Worm (Caenorhabditis elegans) whole organism, late embryonic: Measurements from ENCODE around the gene act-1.

Experiments
- C08G9.2 ChIP-seq: sonication (generic microtip); optimal IDR thresholded peaks from 2 replicates; lab custom pipeline; 2016; ENCODE audit warnings: mild to moderate bottlenecking, missing genetic modification characterization, moderate library complexity, missing compliant biosample characterization
- F13H6.1 ChIP-seq: sonication (generic microtip); optimal IDR thresholded peaks from 2 replicates; lab custom pipeline; 2016; ENCODE audit warnings: missing genetic modification characterization, missing compliant biosample characterization
- K09A11.1 ChIP-seq: sonication (generic microtip); optimal IDR thresholded peaks from 2 replicates; lab custom pipeline; 2017; ENCODE audit warnings: antibody characterized with exemption, mild to moderate bottlenecking, missing genetic modification characterization, missing compliant biosample characterization; ENCODE audit not compliant: insufficient read depth
- T23F11.4 ChIP-seq: fragments of 200-800 bp; sonication (Bioruptor generic); optimal IDR thresholded peaks from 2 replicates; lab custom pipeline; 2018; ENCODE audit warnings: mild to moderate bottlenecking, missing genetic modification characterization, missing compliant biosample characterization
- ahr-1 ChIP-seq: sonication (generic microtip); optimal IDR thresholded peaks from 2 replicates; lab custom pipeline; 2016; ENCODE audit warnings: missing genetic modification characterization, missing compliant biosample characterization
- ama-1 ChIP-seq: fragments of 150-350 bp; optimal IDR thresholded peaks from 2 replicates; lab custom pipeline; 2014
- ceh-14 ChIP-seq: sonication (generic microtip); optimal IDR thresholded peaks from 2 replicates; lab custom pipeline; 2016; ENCODE audit warnings: missing genotype, missing genetic modification characterization, missing compliant biosample characterization
- ceh-19 ChIP-seq: fragments of 200-800 bp; sonication (Bioruptor generic); optimal IDR thresholded peaks from 2 replicates; lab custom pipeline; 2018; ENCODE audit warnings: mild to moderate bottlenecking, missing genetic modification characterization, missing compliant biosample characterization
- ceh-2 ChIP-seq: sonication (generic microtip); optimal IDR thresholded peaks from 2 replicates; lab custom pipeline; 2016; ENCODE audit warnings: missing genotype, missing genetic modification characterization, missing compliant biosample characterization
- ceh-24 ChIP-seq: sonication (generic microtip); optimal IDR thresholded peaks from 2 replicates; lab custom pipeline; 2016; ENCODE audit warnings: mild to moderate bottlenecking, missing genetic modification characterization, missing compliant biosample characterization
- ceh-30 ChIP-seq: fragments of 150-350 bp; optimal IDR thresholded peaks from 2 replicates; lab custom pipeline; 2014; ENCODE audit warnings: missing biosample characterization, missing genetic modification characterization
- ceh-31 ChIP-seq: sonication (generic microtip); optimal IDR thresholded peaks from 2 replicates; lab custom pipeline; 2016; ENCODE audit warnings: missing genetic modification characterization, missing compliant biosample characterization
- ceh-34 ChIP-seq: sonication (generic microtip); optimal IDR thresholded peaks from 2 replicates; lab custom pipeline; 2016; ENCODE audit warnings: mild to moderate bottlenecking, missing genetic modification characterization, missing compliant biosample characterization
- ceh-48 ChIP-seq: sonication (generic microtip); optimal IDR thresholded peaks from 2 replicates; lab custom pipeline; 2016; ENCODE audit warnings: missing genetic modification characterization, inconsistent platforms, missing compliant biosample characterization
- ceh-6 ChIP-seq: fragments of 200-800 bp; sonication (Bioruptor generic); optimal IDR thresholded peaks from 2 replicates; lab custom pipeline; 2018; ENCODE audit warnings: mild to moderate bottlenecking, missing genetic modification characterization, missing compliant biosample characterization
- che-1 ChIP-seq: sonication (generic microtip); optimal IDR thresholded peaks from 2 replicates; lab custom pipeline; 2016; ENCODE audit warnings: mild to moderate bottlenecking, missing genetic modification characterization, missing compliant biosample characterization
- dmd-4 ChIP-seq: sonication (generic microtip); optimal IDR thresholded peaks from 2 replicates; lab custom pipeline; 2016; ENCODE audit warnings: borderline replicate concordance, missing genetic modification characterization, missing compliant biosample characterization
- dve-1 ChIP-seq: sonication (generic microtip); optimal IDR thresholded peaks from 2 replicates; lab custom pipeline; 2017; ENCODE audit warnings: antibody characterized with exemption, mild to moderate bottlenecking, missing genetic modification characterization, missing compliant biosample characterization
- elt-2 ChIP-seq: sonication (generic microtip); optimal IDR thresholded peaks from 2 replicates; lab custom pipeline; 2016; ENCODE audit warnings: missing genetic modification reagents, missing genetic modification characterization, missing compliant biosample characterization
- elt-4 ChIP-seq: sonication (generic microtip); optimal IDR thresholded peaks from 2 replicates; lab custom pipeline; 2016; ENCODE audit warnings: missing genetic modification characterization, missing compliant biosample characterization
- eyg-1 ChIP-seq: sonication (generic microtip); optimal IDR thresholded peaks from 2 replicates; lab custom pipeline; 2016; ENCODE audit warnings: missing genotype, missing genetic modification characterization, missing compliant biosample characterization
- fax-1 ChIP-seq: sonication (generic microtip); optimal IDR thresholded peaks from 2 replicates; lab custom pipeline; 2016; ENCODE audit warnings: missing genotype, missing genetic modification characterization, missing compliant biosample characterization
- fkh-10 ChIP-seq: fragments of 150-350 bp; optimal IDR thresholded peaks from 2 replicates; lab custom pipeline; 2014; ENCODE audit warnings: missing biosample characterization, missing genetic modification reagents, missing genetic modification characterization
- gmeb-2 ChIP-seq: sonication (generic microtip); optimal IDR thresholded peaks from 2 replicates; lab custom pipeline; 2016; ENCODE audit warnings: missing genetic modification characterization, inconsistent platforms, missing compliant biosample characterization
- hlh-13 ChIP-seq: fragments of 200-800 bp; sonication (Bioruptor generic); optimal IDR thresholded peaks from 2 replicates; lab custom pipeline; 2018; ENCODE audit warnings: mild to moderate bottlenecking, missing genetic modification characterization, missing compliant biosample characterization
- hlh-30 ChIP-seq: sonication (generic microtip); optimal IDR thresholded peaks from 2 replicates; lab custom pipeline; 2017; ENCODE audit warnings: antibody characterized with exemption, missing genetic modification characterization, missing compliant biosample characterization; ENCODE audit not compliant: insufficient read depth
- hlh-6 ChIP-seq: sonication (generic microtip); optimal IDR thresholded peaks from 2 replicates; lab custom pipeline; 2016; ENCODE audit warnings: missing genotype, missing genetic modification characterization, missing compliant biosample characterization
- hlh-8 ChIP-seq: sonication (generic microtip); optimal IDR thresholded peaks from 2 replicates; lab custom pipeline; 2016; ENCODE audit warnings: missing genotype, missing genetic modification characterization, missing compliant biosample characterization
- lim-6 ChIP-seq: sonication (generic microtip); optimal IDR thresholded peaks from 2 replicates; lab custom pipeline; 2016; ENCODE audit warnings: missing genetic modification characterization, missing compliant biosample characterization
- lin-11 ChIP-seq: fragments of 200-800 bp; sonication (Bioruptor generic); optimal IDR thresholded peaks from 2 replicates; lab custom pipeline; 2018; ENCODE audit warnings: mild to moderate bottlenecking, missing genetic modification characterization, missing compliant biosample characterization
- madf-2 ChIP-seq: sonication (generic microtip); optimal IDR thresholded peaks from 2 replicates; lab custom pipeline; 2017; ENCODE audit warnings: missing genetic modification characterization, missing compliant biosample characterization
- nfya-1 ChIP-seq: sonication (generic microtip); optimal IDR thresholded peaks from 2 replicates; lab custom pipeline; 2017; ENCODE audit warnings: missing genetic modification characterization, mild to moderate bottlenecking, missing compliant biosample characterization, antibody characterized with exemption, moderate library complexity
- pag-3 ChIP-seq: sonication (generic microtip); optimal IDR thresholded peaks from 2 replicates; lab custom pipeline; 2016; ENCODE audit warnings: missing compliant biosample characterization, missing genetic modification characterization, borderline replicate concordance
- pat-9 ChIP-seq: fragments of 200-800 bp; sonication (Bioruptor generic); optimal IDR thresholded peaks from 2 replicates; lab custom pipeline; 2018; ENCODE audit warnings: mild to moderate bottlenecking, missing genetic modification characterization, moderate library complexity, missing compliant biosample characterization
- pha-2 ChIP-seq: sonication (generic microtip); optimal IDR thresholded peaks from 2 replicates; lab custom pipeline; 2017; ENCODE audit warnings: mild to moderate bottlenecking, missing genetic modification characterization, missing compliant biosample characterization
- pha-4 ChIP-seq: fragments of 150-350 bp; optimal IDR thresholded peaks from 2 replicates; lab custom pipeline; 2018; ENCODE audit warnings: missing biosample characterization, missing genetic modification reagents, missing genetic modification characterization
- pqm-1 ChIP-seq: sonication (generic microtip); optimal IDR thresholded peaks from 2 replicates; lab custom pipeline; 2016; ENCODE audit warnings: missing genetic modification characterization, missing compliant biosample characterization
- pros-1 ChIP-seq: fragments of 150-350 bp; optimal IDR thresholded peaks from 2 replicates; lab custom pipeline; 2014; ENCODE audit warnings: missing biosample characterization, missing genetic modification reagents, missing genetic modification characterization
- ref-2 ChIP-seq: sonication (generic microtip); optimal IDR thresholded peaks from 2 replicates; lab custom pipeline; 2016; ENCODE audit warnings: missing genetic modification characterization, missing compliant biosample characterization
- sox-2 ChIP-seq: fragments of 200-800 bp; sonication (Bioruptor generic); IDR thresholded peaks from 2 replicates; pipeline ENCODE4 v1.3.6; 2022; ENCODE audit warnings: missing genetic modification reagents, missing genetic modification characterization, missing compliant biosample characterization
- syd-9 ChIP-seq: sonication (generic microtip); optimal IDR thresholded peaks from 2 replicates; lab custom pipeline; 2016; ENCODE audit warnings: mild to moderate bottlenecking, missing genetic modification characterization, moderate library complexity, missing compliant biosample characterization
- tbx-2 ChIP-seq: sonication (generic microtip); optimal IDR thresholded peaks from 2 replicates; lab custom pipeline; 2016; ENCODE audit warnings: missing genetic modification characterization, missing compliant biosample characterization
- tbx-7 ChIP-seq: sonication (generic microtip); optimal IDR thresholded peaks from 2 replicates; lab custom pipeline; 2016; ENCODE audit warnings: missing genotype, missing genetic modification characterization, missing compliant biosample characterization
- ttx-3 ChIP-seq: sonication (generic microtip); optimal IDR thresholded peaks from 2 replicates; lab custom pipeline; 2016; ENCODE audit warnings: missing genetic modification reagents, missing genetic modification characterization, missing compliant biosample characterization
- unc-3 ChIP-seq, 2 experiments: fragments of 200-800 bp in 1 of 2; sonication (Bioruptor generic) in 1 of 2; sonication (generic microtip) in 1 of 2; conservative IDR thresholded peaks in 1 of 2; optimal IDR thresholded peaks in 1 of 2; 2 replicates each; pipeline versions ENCODE4 v1.3.6 to Lab custom; 2016 to 2022; ENCODE audit warnings: missing compliant biosample characterization in 2 of 2, missing genetic modification characterization in 2 of 2, missing genetic modification reagents in 1 of 2
- unc-42 ChIP-seq: sonication (generic microtip); optimal IDR thresholded peaks from 2 replicates; lab custom pipeline; 2016; ENCODE audit warnings: missing genotype, missing genetic modification characterization, missing compliant biosample characterization
- unc-55 ChIP-seq: sonication (generic microtip); optimal IDR thresholded peaks from 2 replicates; lab custom pipeline; 2017; ENCODE audit warnings: missing biosample characterization, missing genetic modification reagents, missing genetic modification characterization
- ztf-16 ChIP-seq: sonication (generic microtip); optimal IDR thresholded peaks from 2 replicates; lab custom pipeline; 2017; ENCODE audit warnings: missing genetic modification characterization, missing compliant biosample characterization

The act-1 gene

ce11 chrV:11039379-11039954, 41.4 kb upstream of the act-1 start, which contains the start of gene pak-2 (continued):
- TF ChIP-seq tbx-7 (tag; lab: Kevin White, UChicago), result peak; percentile 90
- TF ChIP-seq ceh-2 (tag; lab: Kevin White, UChicago), result peak; percentile 93
- TF ChIP-seq ahr-1 (tag; lab: Kevin White, UChicago), result peak; percentile 77
- no peak for TF ChIP-seq pha-4 (tag; lab: Kevin White, UChicago)
- TF ChIP-seq pha-2, result peak; percentile 44
- peak; percentile 84 for TF ChIP-seq ceh-34 (tag; lab: Kevin White, UChicago)
- TF ChIP-seq ama-1 (lab: Kevin White, UChicago), result no peak
- peak; percentile 45 for TF ChIP-seq syd-9 (tag; lab: Kevin White, UChicago)
- TF ChIP-seq pqm-1 (tag; lab: Kevin White, UChicago), result peak; percentile 64
- TF ChIP-seq ceh-14 (tag; lab: Kevin White, UChicago), result peak; percentile 95
- TF ChIP-seq che-1, result peak; percentile 44
- TF ChIP-seq dmd-4 (tag; lab: Kevin White, UChicago), result peak; percentile 34
- peak; percentile 73 for TF ChIP-seq hlh-6 (tag; lab: Kevin White, UChicago)
- TF ChIP-seq fax-1, result peak; percentile 92
- TF ChIP-seq gmeb-2 (tag; lab: Kevin White, UChicago), result peak; percentile 39
- no peak for TF ChIP-seq unc-55 (GFP tag; lab: Kevin White, UChicago)
- peak; percentile 19 for TF ChIP-seq dve-1 (tag; lab: Kevin White, UChicago)
- TF ChIP-seq hlh-13 (GFP tag; lab: Kevin White, UChicago), result no peak
- no peak for TF ChIP-seq ceh-24
- TF ChIP-seq elt-2 (tag; lab: Kevin White, UChicago), result peak; percentile 90
- peak; percentile 91 for TF ChIP-seq F13H6.1 (tag; lab: Kevin White, UChicago)
- peak; percentile 98 for TF ChIP-seq tbx-2 (tag; lab: Kevin White, UChicago)
- TF ChIP-seq hlh-30 (tag; lab: Kevin White, UChicago), result no peak
- peak; percentile 92 for TF ChIP-seq lim-6
- TF ChIP-seq ztf-16, result peak; percentile 70
- TF ChIP-seq T23F11.4 (GFP tag; lab: Kevin White, UChicago), result peak; percentile 55
- no peak for TF ChIP-seq pat-9
- peak; percentile 83 for TF ChIP-seq hlh-8 (tag; lab: Kevin White, UChicago)
- peak; percentile 92 for TF ChIP-seq unc-42 (tag; lab: Kevin White, UChicago)
- TF ChIP-seq sox-2 (GFP tag; lab: Robert Waterston, UW), result no peak
- peak; percentile 43 for TF ChIP-seq ceh-6 (GFP tag; lab: Kevin White, UChicago)
- no peak for TF ChIP-seq lin-11 (tag; lab: Kevin White, UChicago)
- no peak for TF ChIP-seq pag-3 (tag; lab: Kevin White, UChicago)
- TF ChIP-seq K09A11.1 (tag; lab: Kevin White, UChicago), result no peak
- peak; percentile 59 for TF ChIP-seq ceh-19 (GFP tag; lab: Kevin White, UChicago)
- TF ChIP-seq pros-1, result no peak
- TF ChIP-seq nfya-1 (tag; lab: Kevin White, UChicago), result peak; percentile 54
- TF ChIP-seq ttx-3 (tag; lab: Kevin White, UChicago), result peak; percentile 47
- no peak for TF ChIP-seq elt-4 (tag; lab: Kevin White, UChicago)
- TF ChIP-seq ceh-30, result no peak
- peak; percentile 96 for TF ChIP-seq C08G9.2 (tag; lab: Kevin White, UChicago)
- peak; percentile 97 for TF ChIP-seq ref-2

DNA sequence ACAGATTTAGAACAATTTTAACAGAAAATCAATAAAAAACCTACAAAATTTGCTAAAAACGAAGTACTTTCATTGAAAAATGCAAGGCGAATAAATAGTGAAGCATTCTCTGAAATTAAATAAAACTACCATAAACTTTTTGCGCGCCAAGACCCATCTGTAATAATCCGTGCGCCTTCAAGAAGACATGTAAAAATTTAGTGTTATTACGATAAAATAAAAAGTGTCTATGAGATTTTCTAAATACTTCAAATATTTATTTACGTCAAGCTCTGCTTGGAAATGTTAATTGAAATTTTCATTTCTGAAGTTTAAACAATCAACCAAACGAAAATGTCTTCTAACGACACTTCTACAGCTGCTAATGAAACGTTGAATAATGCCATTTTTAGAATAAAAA, 40.8 kb upstream of the act-1 start, which contains the start of gene C45B11.9:
Gene C45B11.9 (plus strand): TSS at position 301 of the 400 bp plus-strand sequence.
- TF ChIP-seq ceh-6 (GFP tag; lab: Kevin White, UChicago), result no peak
- TF ChIP-seq ref-2, result no peak
- TF ChIP-seq unc-42 (tag; lab: Kevin White, UChicago), result no peak
- TF ChIP-seq fkh-10 (GFP tag; lab: Kevin White, UChicago), result no peak
- TF ChIP-seq madf-2 (tag; lab: Kevin White, UChicago), result no peak
- no peak for TF ChIP-seq ceh-48 (tag; lab: Kevin White, UChicago)
- no peak for TF ChIP-seq eyg-1 (tag; lab: Kevin White, UChicago)
- no peak for TF ChIP-seq gmeb-2 (tag; lab: Kevin White, UChicago)
- no peak for TF ChIP-seq pqm-1 (tag; lab: Kevin White, UChicago)
- TF ChIP-seq tbx-2 (tag; lab: Kevin White, UChicago), result no peak
- no peak for TF ChIP-seq hlh-13 (GFP tag; lab: Kevin White, UChicago)
- TF ChIP-seq syd-9 (tag; lab: Kevin White, UChicago), result no peak
- no peak for TF ChIP-seq unc-3 (GFP tag; conservative IDR thresholded peaks at IDR 0.05; lab: Robert Waterston, UW)
- no peak for TF ChIP-seq unc-3 (tag; optimal IDR thresholded peaks at IDR 0.05; lab: Kevin White, UChicago)
- TF ChIP-seq fax-1, result no peak
- no peak for TF ChIP-seq pat-9
- no peak for TF ChIP-seq pha-4 (tag; lab: Kevin White, UChicago)
- TF ChIP-seq pros-1, result no peak
- TF ChIP-seq ceh-31, result no peak
